Worm (Caenorhabditis elegans) whole organism, midembryonic: ENCODE data around the gene ugt-62.

Experiments
- T22C8.4 ChIP-seq: fragments of 200-800 bp; sonication (Bioruptor generic); IDR thresholded peaks from 2 replicates; pipeline ENCODE4 v1.3.6; 2022; ENCODE audit warnings: missing genetic modification characterization, missing compliant biosample characterization
- cog-1 ChIP-seq: sonication (generic microtip); optimal IDR thresholded peaks from 2 replicates; lab custom pipeline; 2016; ENCODE audit warnings: missing genetic modification characterization, missing compliant biosample characterization
- flt-1 ChIP-seq: fragments of 200-800 bp; sonication (Bioruptor generic); IDR thresholded peaks from 2 replicates; pipeline ENCODE4 v1.3.6; 2022; ENCODE audit warnings: missing genetic modification characterization, missing compliant biosample characterization
- klf-2 ChIP-seq: fragments of 200-800 bp; sonication (Bioruptor generic); conservative IDR thresholded peaks from 2 replicates; pipeline ENCODE4 v1.3.6; 2022; ENCODE audit warnings: missing genetic modification reagents, missing genetic modification characterization, missing compliant biosample characterization
- med-1 ChIP-seq: sonication (generic microtip); optimal IDR thresholded peaks from 2 replicates; lab custom pipeline; 2017; ENCODE audit warnings: missing genetic modification characterization, mild to moderate bottlenecking, missing compliant biosample characterization, antibody characterized with exemption, missing genetic modification reagents; ENCODE audit not compliant: insufficient read depth
- ref-1 ChIP-seq: fragments of 200-800 bp; sonication (Bioruptor generic); conservative IDR thresholded peaks from 2 replicates; pipeline ENCODE4 v1.3.6; 2022; ENCODE audit warnings: missing genetic modification reagents, missing genetic modification characterization, missing compliant biosample characterization
- tab-1 ChIP-seq: fragments of 200-800 bp; sonication (Bioruptor generic); IDR thresholded peaks from 2 replicates; pipeline ENCODE4 v1.3.6; 2022; ENCODE audit warnings: missing genetic modification characterization, missing compliant biosample characterization
- ztf-23 ChIP-seq: fragments of 200-800 bp; sonication (Bioruptor generic); IDR thresholded peaks from 2 replicates; pipeline ENCODE4 v1.3.6; 2022; ENCODE audit warnings: missing genetic modification reagents, missing genetic modification characterization, missing compliant biosample characterization
- ztf-29 ChIP-seq: fragments of 200-800 bp; sonication (Bioruptor generic); IDR thresholded peaks from 2 replicates; pipeline ENCODE4 v1.3.6; 2022; ENCODE audit warnings: missing genetic modification reagents, missing genetic modification characterization, missing compliant biosample characterization

Gene ugt-62

ce11 chrIII:4525998-4526397 lies 14.4 kb downstream of the ugt-62 start:
- TF ChIP-seq cog-1 (tag; lab: Kevin White, UChicago) (no peak), tab-1 (no peak), klf-2 (no peak), ref-1 (GFP tag; lab: Robert Waterston, UW) (no peak), med-1 (GFP tag; lab: Kevin White, UChicago) (no peak), ztf-29 (GFP tag; lab: Robert Waterston, UW) (no peak), T22C8.4 (GFP tag; lab: Robert Waterston, UW) (no peak), flt-1 (no peak), ztf-23 (GFP tag; lab: Robert Waterston, UW) (no peak)

DNA sequence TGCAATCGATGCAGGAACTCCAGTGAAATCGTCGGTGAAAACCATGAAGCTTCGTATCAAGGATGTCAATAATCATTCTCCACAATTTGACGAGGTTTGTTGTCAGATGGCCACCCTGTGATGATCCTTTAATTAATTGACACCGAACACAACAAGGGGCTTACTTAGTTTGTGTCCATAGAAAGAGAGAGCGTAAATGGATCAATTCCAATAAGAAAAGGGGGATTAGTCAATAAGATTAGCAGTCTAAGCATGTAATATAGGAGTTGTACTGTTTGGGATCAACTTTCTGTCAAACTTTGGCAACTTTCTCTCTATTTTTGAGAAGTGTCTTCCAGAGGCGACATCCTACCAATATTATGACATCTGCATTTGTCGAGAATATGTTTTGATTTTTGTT lies 16.4 kb downstream of the ugt-62 start:
- TF ChIP-seq med-1 (GFP tag; lab: Kevin White, UChicago) (no peak), ref-1 (GFP tag; lab: Robert Waterston, UW) (no peak), flt-1 (no peak), ztf-23 (GFP tag; lab: Robert Waterston, UW) (no peak), T22C8.4 (GFP tag; lab: Robert Waterston, UW) (no peak), klf-2 (no peak), cog-1 (tag; lab: Kevin White, UChicago) (no peak), ztf-29 (GFP tag; lab: Robert Waterston, UW) (no peak), tab-1 (no peak)

DNA sequence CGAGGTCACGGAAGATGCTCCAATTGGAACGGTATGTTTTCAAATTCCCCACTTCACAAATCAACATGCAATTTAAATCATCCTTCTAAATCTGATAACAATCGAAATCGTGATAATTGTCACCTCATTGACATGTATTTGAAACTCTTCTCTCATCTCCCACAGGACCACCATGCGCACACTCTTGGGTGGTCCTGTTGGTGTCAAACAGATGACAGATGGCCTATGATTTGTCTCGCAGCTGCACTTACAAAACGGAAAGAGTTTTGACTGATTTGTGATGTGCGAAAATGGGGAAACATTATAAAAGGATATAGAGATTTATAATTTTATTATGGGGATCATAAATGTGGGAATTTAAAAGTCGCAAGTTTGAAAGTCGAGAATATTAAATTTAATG lies 17.0 kb downstream of the ugt-62 start:
- TF ChIP-seq med-1 (GFP tag; lab: Kevin White, UChicago): no peak
- TF ChIP-seq tab-1: no peak
- no peak for TF ChIP-seq cog-1 (tag; lab: Kevin White, UChicago)
- no peak for TF ChIP-seq ztf-23 (GFP tag; lab: Robert Waterston, UW)
- TF ChIP-seq T22C8.4 (GFP tag; lab: Robert Waterston, UW): no peak
- no peak for TF ChIP-seq ref-1 (GFP tag; lab: Robert Waterston, UW)
- no peak for TF ChIP-seq ztf-29 (GFP tag; lab: Robert Waterston, UW)
- TF ChIP-seq klf-2: no peak
- TF ChIP-seq flt-1: no peak

- TF ChIP-seq tab-1 (no peak), klf-2 (no peak), T22C8.4 (GFP tag; lab: Robert Waterston, UW) (no peak), med-1 (GFP tag; lab: Kevin White, UChicago) (no peak), ref-1 (GFP tag; lab: Robert Waterston, UW) (no peak), flt-1 (no peak), ztf-29 (GFP tag; lab: Robert Waterston, UW) (no peak), cog-1 (tag; lab: Kevin White, UChicago) (no peak), ztf-23 (GFP tag; lab: Robert Waterston, UW) (no peak)
These were observed 20.4 kb downstream of the ugt-62 start, which contains the start of gene cdh-4 for ce11 chrIII:4520057-4520456. Gene cdh-4 (plus strand): TSS chrIII:4520357.

ce11 chrIII:4519410-4519809 lies 21.0 kb downstream of the ugt-62 start:
- TF ChIP-seq tab-1 (no peak), ref-1 (GFP tag; lab: Robert Waterston, UW) (no peak), med-1 (GFP tag; lab: Kevin White, UChicago) (no peak), cog-1 (tag; lab: Kevin White, UChicago) (no peak), klf-2 (no peak), flt-1 (no peak), T22C8.4 (GFP tag; lab: Robert Waterston, UW) (no peak), ztf-23 (GFP tag; lab: Robert Waterston, UW) (no peak), ztf-29 (GFP tag; lab: Robert Waterston, UW) (no peak)

DNA sequence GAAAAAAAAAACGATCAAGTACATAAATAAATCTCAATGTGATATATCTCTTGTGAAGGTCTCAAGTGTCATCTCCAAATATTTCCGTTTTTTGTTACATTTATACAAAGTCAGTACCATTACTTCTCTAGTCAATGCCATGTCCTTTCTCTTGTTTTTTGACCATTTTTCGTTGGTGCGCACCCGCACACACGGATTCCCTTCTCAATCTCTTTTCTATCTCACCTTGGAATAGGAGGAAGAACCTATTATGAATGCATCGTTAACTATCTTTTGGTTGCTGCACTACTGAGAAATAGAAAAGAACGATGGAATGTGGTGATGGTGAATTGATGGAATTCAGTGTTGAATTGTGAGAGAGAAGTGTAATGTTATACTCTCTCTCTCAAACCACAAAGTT lies 22.6 kb downstream of the ugt-62 start:
- no peak for TF ChIP-seq tab-1
- TF ChIP-seq T22C8.4 (GFP tag; lab: Robert Waterston, UW): no peak
- no peak for TF ChIP-seq flt-1
- TF ChIP-seq ref-1 (GFP tag; lab: Robert Waterston, UW): no peak
- TF ChIP-seq klf-2: no peak
- no peak for TF ChIP-seq ztf-23 (GFP tag; lab: Robert Waterston, UW)
- no peak for TF ChIP-seq cog-1 (tag; lab: Kevin White, UChicago)
- no peak for TF ChIP-seq ztf-29 (GFP tag; lab: Robert Waterston, UW)
- no peak for TF ChIP-seq med-1 (GFP tag; lab: Kevin White, UChicago)

DNA sequence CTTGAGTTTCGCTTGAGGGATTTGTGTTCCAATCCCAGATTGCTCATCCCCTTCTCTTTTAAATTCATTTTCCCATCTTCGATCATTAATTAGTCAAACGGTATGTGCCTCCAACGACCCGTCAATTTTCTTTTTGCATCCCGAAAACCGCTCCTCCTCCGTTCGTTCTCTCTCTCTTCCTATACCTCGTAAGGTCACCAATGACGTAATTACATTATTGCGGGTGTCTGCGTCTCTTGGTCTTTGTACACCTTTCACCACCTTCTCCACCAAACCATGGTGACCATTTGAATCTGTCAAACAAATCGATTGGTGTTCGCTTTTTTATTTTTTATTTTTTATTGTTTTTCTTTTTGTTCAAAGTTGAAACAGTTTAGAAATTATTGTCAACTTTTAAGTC lies 25.2 kb downstream of the ugt-62 start:
- no peak for TF ChIP-seq ztf-23 (GFP tag; lab: Robert Waterston, UW)
- no peak for TF ChIP-seq med-1 (GFP tag; lab: Kevin White, UChicago)
- no peak for TF ChIP-seq cog-1 (tag; lab: Kevin White, UChicago)
- TF ChIP-seq ref-1 (GFP tag; lab: Robert Waterston, UW): no peak
- TF ChIP-seq tab-1: no peak
- no peak for TF ChIP-seq flt-1
- TF ChIP-seq ztf-29 (GFP tag; lab: Robert Waterston, UW): no peak
- no peak for TF ChIP-seq klf-2
- TF ChIP-seq T22C8.4 (GFP tag; lab: Robert Waterston, UW): no peak

- TF ChIP-seq ztf-23 (GFP tag; lab: Robert Waterston, UW): no peak
- 0 out of 2 replicates have a peak, but pooled peaks have one; percentile 33 for TF ChIP-seq tab-1
- 0 out of 2 replicates have a peak, but pooled peaks have one; percentile 41 for TF ChIP-seq ref-1 (GFP tag; lab: Robert Waterston, UW)
- no peak for TF ChIP-seq cog-1 (tag; lab: Kevin White, UChicago)
These were observed 26.5 kb downstream of the ugt-62 start for ce11 chrIII:4513926-4514325.

- TF ChIP-seq ztf-29 (GFP tag; lab: Robert Waterston, UW) (no peak), ztf-23 (GFP tag; lab: Robert Waterston, UW) (peak; percentile 62; the same call in 1 of the 2 replicates), flt-1 (0 out of 2 replicates have a peak, but pooled peaks have one; percentile 29), T22C8.4 (GFP tag; lab: Robert Waterston, UW) (no peak)
These were observed 32.1 kb downstream of the ugt-62 start, which contains the start of the genes cct-5 and F25F2.1 for ce11 chrIII:4508064-4508905. Gene cct-5 (minus strand): TSS chrIII:4508114. Gene F25F2.1 (plus strand): TSS chrIII:4508855.
